Fruit fly (Drosophila melanogaster) whole organism, wandering third instar larva: ENCODE measurements around the gene kek5.

Source experiments
- CG32264 ChIP-seq: fragments of 200-800 bp; sonication (Bioruptor generic); optimal IDR thresholded peaks from 2 replicates; lab custom pipeline; 2016; ENCODE audit warnings: missing biosample characterization, missing genetic modification characterization
- CG9705 ChIP-seq: fragments of 200-800 bp; sonication (Bioruptor generic); optimal IDR thresholded peaks from 2 replicates; lab custom pipeline; 2018; ENCODE audit warnings: missing biosample characterization, mild to moderate bottlenecking, missing genetic modification characterization
- CrebA ChIP-seq: fragments of 200-800 bp; sonication (Bioruptor generic); optimal IDR thresholded peaks from 2 replicates; lab custom pipeline; 2016; ENCODE audit warnings: missing biosample characterization, mild to moderate bottlenecking, missing genetic modification characterization, borderline replicate concordance
- Dfd ChIP-seq: fragments of >200 bp; optimal IDR thresholded peaks from 2 replicates; lab custom pipeline; 2017; ENCODE audit warnings: missing biosample characterization, missing genetic modification characterization
- Dif ChIP-seq: fragments of 200-275, 200-300 bp; sonication (Bioruptor generic); optimal IDR thresholded peaks from 2 replicates; lab custom pipeline; 2018; ENCODE audit warnings: missing biosample characterization, missing genetic modification characterization; ENCODE audit not compliant: partially characterized antibody
- GATAd ChIP-seq: sonication (Bioruptor generic); optimal IDR thresholded peaks from 2 replicates; lab custom pipeline; 2016; ENCODE audit warnings: missing biosample characterization, missing genetic modification characterization
- HLH106 ChIP-seq: fragments of 200-800 bp; optimal IDR thresholded peaks from 3 replicates; lab custom pipeline; 2019; ENCODE audit warnings: missing biosample characterization, mild to moderate bottlenecking, missing genetic modification characterization, moderate library complexity
- Hnf4 ChIP-seq: fragments of 200-800 bp; sonication (Bioruptor generic); optimal IDR thresholded peaks from 2 replicates; lab custom pipeline; 2016; ENCODE audit warnings: missing biosample characterization, mild to moderate bottlenecking, missing genetic modification characterization
- Hr78 ChIP-seq: fragments of >200 bp; optimal IDR thresholded peaks from 2 replicates; lab custom pipeline; 2017; ENCODE audit warnings: missing biosample characterization, missing genetic modification characterization
- Hr83 ChIP-seq: fragments of 200-300 bp; sonication (Bioruptor generic); optimal IDR thresholded peaks from 2 replicates; lab custom pipeline; 2016; ENCODE audit warnings: missing biosample characterization, mild to moderate bottlenecking, missing genetic modification characterization, moderate library complexity; ENCODE audit not compliant: poor library complexity, severe bottlenecking
- Jra ChIP-seq: sonication (Bioruptor generic); optimal IDR thresholded peaks from 2 replicates; lab custom pipeline; 2016; ENCODE audit warnings: missing biosample characterization, missing genetic modification characterization
- Mio ChIP-seq: sonication (Bioruptor generic); optimal IDR thresholded peaks from 2 replicates; lab custom pipeline; 2016; ENCODE audit warnings: missing biosample characterization, missing genetic modification characterization
- N ChIP-seq: fragments of >200 bp; optimal IDR thresholded peaks from 2 replicates; lab custom pipeline; 2018; ENCODE audit warnings: missing biosample characterization, missing external identifiers, missing genetic modification characterization
- OdsH ChIP-seq: fragments of 200-800 bp; sonication (Bioruptor generic); optimal IDR thresholded peaks from 2 replicates; lab custom pipeline; 2016; ENCODE audit warnings: missing biosample characterization, mild to moderate bottlenecking, missing genetic modification characterization
- Rel ChIP-seq, 2 experiments: fragments of 200-800 bp; sonication (Bioruptor generic) in 1 of 2; optimal IDR thresholded peaks; 2 replicates in 1 of 2; 3 replicates in 1 of 2; lab custom pipeline; 2016 to 2019; ENCODE audit warnings: mild to moderate bottlenecking in 2 of 2, missing biosample characterization in 2 of 2, missing genetic modification characterization in 2 of 2, moderate library complexity in 1 of 2
- Vsx2 ChIP-seq: fragments of 200-300, 225-300 bp; sonication (Bioruptor generic); optimal IDR thresholded peaks from 2 replicates; lab custom pipeline; 2018; ENCODE audit warnings: missing biosample characterization, missing genetic modification characterization; ENCODE audit not compliant: partially characterized antibody
- br ChIP-seq: fragments of 200-800 bp; sonication (Bioruptor generic); optimal IDR thresholded peaks from 2 replicates; lab custom pipeline; 2016; ENCODE audit warnings: missing biosample characterization, missing genetic modification characterization
- brk ChIP-seq: fragments of 200-800 bp; sonication (Bioruptor generic); optimal IDR thresholded peaks from 2 replicates; lab custom pipeline; 2016; ENCODE audit warnings: missing biosample characterization, mild to moderate bottlenecking, missing genetic modification characterization
- dl ChIP-seq, 2 experiments: fragments of 175-275, 200-275 bp in 1 of 2; fragments of 200-275 bp in 1 of 2; sonication (Bioruptor generic); optimal IDR thresholded peaks; lab custom pipeline; 2018; ENCODE audit warnings: mild to moderate bottlenecking in 2 of 2, missing biosample characterization in 2 of 2, missing genetic modification characterization in 2 of 2, moderate library complexity in 2 of 2; ENCODE audit not compliant: partially characterized antibody in 2 of 2, insufficient read depth in 1 of 2
- dmrt93B ChIP-seq: fragments of 200-800 bp; sonication (Bioruptor generic); optimal IDR thresholded peaks from 2 replicates; lab custom pipeline; 2018; ENCODE audit warnings: missing biosample characterization, mild to moderate bottlenecking, missing genetic modification characterization
- ey ChIP-seq: fragments of 200-800 bp; sonication (Bioruptor generic); optimal IDR thresholded peaks from 2 replicates; lab custom pipeline; 2016; ENCODE audit warnings: missing biosample characterization, missing genetic modification characterization
- foxo ChIP-seq, 2 experiments: fragments of 200-800 bp; sonication (Bioruptor generic); optimal IDR thresholded peaks; 2 replicates in 1 of 2; 3 replicates in 1 of 2; lab custom pipeline; 2016 to 2017; ENCODE audit warnings: missing biosample characterization in 2 of 2, missing genetic modification characterization in 2 of 2
- fru ChIP-seq: fragments of 200-800 bp; sonication (Bioruptor generic); optimal IDR thresholded peaks from 3 replicates; lab custom pipeline; 2016; ENCODE audit warnings: missing biosample characterization, mild to moderate bottlenecking, missing genetic modification characterization
- h ChIP-seq: fragments of 200-800 bp; sonication (Bioruptor generic); optimal IDR thresholded peaks from 3 replicates; lab custom pipeline; 2016; ENCODE audit warnings: missing biosample characterization, mild to moderate bottlenecking, missing genetic modification characterization
- jim ChIP-seq: fragments of 175-275, 200-325 bp; sonication (Bioruptor generic); optimal IDR thresholded peaks from 2 replicates; lab custom pipeline; 2016; ENCODE audit warnings: missing biosample characterization, mild to moderate bottlenecking, missing genetic modification characterization
- pan ChIP-seq: fragments of >200 bp; optimal IDR thresholded peaks from 2 replicates; lab custom pipeline; 2017
- psq ChIP-seq: fragments of 200-800 bp; sonication (Bioruptor generic); optimal IDR thresholded peaks from 3 replicates; lab custom pipeline; 2017; ENCODE audit warnings: missing biosample characterization, mild to moderate bottlenecking, missing genetic modification characterization, moderate library complexity
- tai ChIP-seq: sonication (Bioruptor generic); optimal IDR thresholded peaks from 2 replicates; lab custom pipeline; 2016; ENCODE audit warnings: missing biosample characterization, missing genetic modification characterization
- woc ChIP-seq: sonication (Bioruptor generic); optimal IDR thresholded peaks from 2 replicates; lab custom pipeline; 2016; ENCODE audit warnings: missing biosample characterization, mild to moderate bottlenecking, missing genetic modification characterization

Gene kek5

dm6 chrX:19307810-19308456 lies 45.0 kb upstream of the kek5 start, which contains the start of gene CG8051 (continued):
- TF ChIP-seq Dif (GFP tag; lab: Kevin White, UChicago), result no peak
- TF ChIP-seq tai, result no peak
- TF ChIP-seq pan (lab: Kevin White, UChicago), result no peak
- peak; percentile 60 for TF ChIP-seq h (GFP tag; lab: Kevin White, UChicago)
- peak; percentile 45 for TF ChIP-seq Hnf4 (GFP tag; lab: Kevin White, UChicago)
- TF ChIP-seq woc (GFP tag; lab: Kevin White, UChicago), result no peak
- no peak for TF ChIP-seq GATAd (GFP tag; lab: Kevin White, UChicago)
- no peak for TF ChIP-seq CrebA
- peak in 1 of 2 experiments; percentile 41 for TF ChIP-seq foxo (GFP tag; optimal IDR thresholded peaks at IDR 0.05; lab: Kevin White, UChicago)

- TF ChIP-seq HLH106 (no peak), ey (GFP tag; lab: Kevin White, UChicago) (peak; percentile 7), Mio (GFP tag; lab: Kevin White, UChicago) (no peak), OdsH (peak; percentile 19), Dif (GFP tag; lab: Kevin White, UChicago) (no peak), Hr78 (GFP tag; lab: Kevin White, UChicago) (no peak), jim (GFP tag; lab: Kevin White, UChicago) (no peak), Jra (GFP tag; lab: Kevin White, UChicago) (no peak), Hr83 (GFP tag; lab: Kevin White, UChicago) (no peak), CG9705 (GFP tag; lab: Kevin White, UChicago) (no peak), h (GFP tag; lab: Kevin White, UChicago) (peak; percentile 22)
These were observed 43.3 kb upstream of the kek5 start for dm6 chrX:19309648-19310047.

- TF ChIP-seq fru (no peak), CG32264 (GFP tag; lab: Kevin White, UChicago) (no peak), Hnf4 (GFP tag; lab: Kevin White, UChicago) (no peak), Rel (GFP tag; optimal IDR thresholded peaks at IDR 0.05; lab: Kevin White, UChicago) (no peak), Rel (tag; optimal IDR thresholded peaks at IDR 0.05; lab: Kevin White, UChicago) (peak; percentile 44), N (GFP tag; lab: Kevin White, UChicago) (no peak)
These were observed 38.5 kb upstream of the kek5 start for dm6 chrX:19314283-19315178.

dm6 chrX:19315421-19316260 lies 37.3 kb upstream of the kek5 start:
- TF ChIP-seq Rel (GFP tag; optimal IDR thresholded peaks at IDR 0.05; lab: Kevin White, UChicago), result no peak
- TF ChIP-seq Rel (tag; optimal IDR thresholded peaks at IDR 0.05; lab: Kevin White, UChicago), result peak; percentile 28
- TF ChIP-seq Dif (GFP tag; lab: Kevin White, UChicago), result no peak
- TF ChIP-seq, all 38 proteins: peak for 1

- peak; percentile 36 for TF ChIP-seq br (GFP tag; lab: Kevin White, UChicago)
- TF ChIP-seq Mio (GFP tag; lab: Kevin White, UChicago), result no peak
- peak; percentile 36 for TF ChIP-seq h (GFP tag; lab: Kevin White, UChicago)
- no peak for TF ChIP-seq dmrt93B
- TF ChIP-seq pan (lab: Kevin White, UChicago), result no peak
- no peak for TF ChIP-seq dl (GFP tag; optimal IDR thresholded peaks at IDR 0.05; lab: Kevin White, UChicago; ENCODE audit: insufficient read depth in 1 of 2, partially characterized antibody in 2 of 2)
- TF ChIP-seq ey (GFP tag; lab: Kevin White, UChicago), result peak; percentile 42
- TF ChIP-seq Vsx2 (GFP tag; lab: Kevin White, UChicago), result no peak
- peak; percentile 12 for TF ChIP-seq OdsH
- no peak for TF ChIP-seq psq (GFP tag; lab: Kevin White, UChicago)
- no peak for TF ChIP-seq brk (GFP tag; lab: Kevin White, UChicago)
- no peak for TF ChIP-seq N (GFP tag; lab: Kevin White, UChicago)
- TF ChIP-seq Dfd, result no peak
- TF ChIP-seq foxo (GFP tag; optimal IDR thresholded peaks at IDR 0.05; lab: Kevin White, UChicago), result peak in 1 of 2 experiments; percentile 31
These were observed 36.4 kb upstream of the kek5 start for dm6 chrX:19316583-19316982.
